Worm (Caenorhabditis elegans) whole organism, young adult: ENCODE results near the gene Y41C4A.6.

Source experiments
- F10E7.11 ChIP-seq: sonication (generic microtip); optimal IDR thresholded peaks from 2 replicates; lab custom pipeline; 2017; ENCODE audit warnings: mild to moderate bottlenecking, missing genetic modification characterization, moderate library complexity, missing compliant biosample characterization
- F22D6.2 ChIP-seq: sonication (generic microtip); optimal IDR thresholded peaks from 2 replicates; lab custom pipeline; 2016; ENCODE audit warnings: mild to moderate bottlenecking, missing genetic modification characterization, missing compliant biosample characterization
- F23B12.7 ChIP-seq: sonication (generic microtip); optimal IDR thresholded peaks from 2 replicates; lab custom pipeline; 2017; ENCODE audit warnings: missing genetic modification characterization, mild to moderate bottlenecking, missing compliant biosample characterization, antibody characterized with exemption, moderate library complexity; ENCODE audit not compliant: insufficient read depth
- F39B2.1 ChIP-seq: fragments of 200-800 bp; sonication (Bioruptor generic); IDR thresholded peaks from 2 replicates; pipeline ENCODE4 v1.3.6; 2022; ENCODE audit warnings: missing genetic modification reagents, missing genetic modification characterization, missing compliant biosample characterization
- K12H6.12 ChIP-seq: fragments of 200-800 bp; sonication (Bioruptor generic); optimal IDR thresholded peaks from 2 replicates; lab custom pipeline; 2018; ENCODE audit warnings: mild to moderate bottlenecking, missing genetic modification characterization, missing compliant biosample characterization
- T07F8.4 ChIP-seq: sonication (generic microtip); optimal IDR thresholded peaks from 2 replicates; lab custom pipeline; 2016; ENCODE audit warnings: mild to moderate bottlenecking, missing genetic modification characterization, moderate library complexity, missing compliant biosample characterization
- T26A5.8 ChIP-seq: sonication (generic microtip); optimal IDR thresholded peaks from 2 replicates; lab custom pipeline; 2016; ENCODE audit warnings: missing genetic modification characterization, missing compliant biosample characterization
- Y53F4B.3 ChIP-seq: fragments of 200-800 bp; sonication (Bioruptor generic); IDR thresholded peaks from 2 replicates; pipeline ENCODE4 v1.3.6; 2022; ENCODE audit warnings: missing genetic modification reagents, missing genetic modification characterization, missing compliant biosample characterization
- Y95B8A.8 ChIP-seq: fragments of 200-800 bp; sonication (Bioruptor generic); IDR thresholded peaks from 2 replicates; pipeline ENCODE4 v1.3.6; 2022; ENCODE audit warnings: missing genetic modification reagents, missing genetic modification characterization, missing compliant biosample characterization
- attf-3 ChIP-seq: fragments of 200-800 bp; sonication (Bioruptor generic); conservative IDR thresholded peaks from 2 replicates; pipeline ENCODE4 v1.3.6; 2022; ENCODE audit warnings: missing genetic modification reagents, missing genetic modification characterization, missing compliant biosample characterization
- attf-5 ChIP-seq: fragments of 200-800 bp; sonication (Bioruptor generic); optimal IDR thresholded peaks from 2 replicates; lab custom pipeline; 2018; ENCODE audit warnings: mild to moderate bottlenecking, missing genetic modification characterization, missing compliant biosample characterization
- attf-6 ChIP-seq: fragments of 200-800 bp; sonication (Bioruptor generic); IDR thresholded peaks from 2 replicates; pipeline ENCODE4 v1.3.6; 2022; ENCODE audit warnings: missing genetic modification reagents, missing genetic modification characterization, missing compliant biosample characterization
- cebp-1 ChIP-seq, 2 experiments: fragments of 200-800 bp in 1 of 2; sonication (Bioruptor generic) in 1 of 2; sonication (generic microtip) in 1 of 2; IDR thresholded peaks in 1 of 2; optimal IDR thresholded peaks in 1 of 2; 2 replicates each; pipeline versions ENCODE4 v1.3.6 to Lab custom; 2017 to 2022; ENCODE audit warnings: missing compliant biosample characterization in 2 of 2, missing genetic modification characterization in 2 of 2, mild to moderate bottlenecking in 1 of 2, missing genetic modification reagents in 1 of 2, moderate library complexity in 1 of 2
- cebp-2 ChIP-seq: fragments of 200-800 bp; sonication (Bioruptor generic); IDR thresholded peaks from 2 replicates; pipeline ENCODE4 v1.3.6; 2022; ENCODE audit warnings: missing genetic modification characterization, missing compliant biosample characterization
- ceh-58 ChIP-seq: fragments of 200-800 bp; sonication (Bioruptor generic); IDR thresholded peaks from 2 replicates; pipeline ENCODE4 v1.3.6; 2022; ENCODE audit warnings: missing genetic modification characterization, missing compliant biosample characterization
- ceh-79 ChIP-seq: sonication (generic microtip); optimal IDR thresholded peaks from 2 replicates; lab custom pipeline; 2017; ENCODE audit warnings: mild to moderate bottlenecking, missing genetic modification characterization, missing compliant biosample characterization
- ceh-91 ChIP-seq: fragments of 200-800 bp; sonication (Bioruptor generic); IDR thresholded peaks from 2 replicates; pipeline ENCODE4 v1.3.6; 2022; ENCODE audit warnings: missing genetic modification reagents, missing genetic modification characterization, missing compliant biosample characterization
- dpff-1 ChIP-seq: sonication (generic microtip); optimal IDR thresholded peaks from 2 replicates; lab custom pipeline; 2017; ENCODE audit warnings: mild to moderate bottlenecking, missing genetic modification characterization, missing compliant biosample characterization
- egrh-3 ChIP-seq: fragments of 200-800 bp; sonication (Bioruptor generic); IDR thresholded peaks from 2 replicates; pipeline ENCODE4 v1.3.6; 2022; ENCODE audit warnings: missing genetic modification reagents, missing genetic modification characterization, missing compliant biosample characterization
- ets-4 ChIP-seq: fragments of 200-800 bp; sonication (Bioruptor generic); optimal IDR thresholded peaks from 2 replicates; lab custom pipeline; 2018; ENCODE audit warnings: mild to moderate bottlenecking, missing genetic modification characterization, missing compliant biosample characterization
- him-1 ChIP-seq: sonication (generic microtip); optimal IDR thresholded peaks from 2 replicates; lab custom pipeline; 2016; ENCODE audit warnings: missing genotype, missing genetic modification reagents, missing genetic modification characterization, missing compliant biosample characterization
- hmg-1.2 ChIP-seq: fragments of 200-800 bp; sonication (Bioruptor generic); IDR thresholded peaks from 2 replicates; pipeline ENCODE4 v1.3.6; 2022; ENCODE audit warnings: missing genetic modification reagents, missing genetic modification characterization, missing compliant biosample characterization
- lin-35 ChIP-seq, 3 experiments: fragments of 150-350 bp in 2 of 3; sonication (generic microtip) in 1 of 3; optimal IDR thresholded peaks; 2 replicates each; lab custom pipeline; 2014 to 2018; ENCODE audit warnings: missing biosample characterization in 3 of 3, missing genetic modification characterization in 3 of 3, missing genetic modification reagents in 3 of 3
- lsl-1 ChIP-seq: fragments of 200-800 bp; sonication (Bioruptor generic); optimal IDR thresholded peaks from 2 replicates; lab custom pipeline; 2018; ENCODE audit warnings: mild to moderate bottlenecking, missing genetic modification characterization, moderate library complexity, missing compliant biosample characterization
- madf-8 ChIP-seq: fragments of 200-800 bp; sonication (Bioruptor generic); conservative IDR thresholded peaks from 2 replicates; pipeline ENCODE4 v1.3.6; 2022; ENCODE audit warnings: missing genetic modification reagents, missing genetic modification characterization, missing compliant biosample characterization
- mcd-1 ChIP-seq: fragments of 200-800 bp; sonication (Bioruptor generic); IDR thresholded peaks from 2 replicates; pipeline ENCODE4 v1.3.6; 2022; ENCODE audit warnings: missing genetic modification reagents, missing genetic modification characterization, missing compliant biosample characterization
- mes-4 ChIP-seq: sonication (generic microtip); optimal IDR thresholded peaks from 2 replicates; lab custom pipeline; 2016; ENCODE audit warnings: missing genotype, missing genetic modification characterization, missing compliant biosample characterization
- nhr-179 ChIP-seq: sonication (generic microtip); optimal IDR thresholded peaks from 2 replicates; lab custom pipeline; 2016; ENCODE audit warnings: mild to moderate bottlenecking, missing genetic modification characterization, missing compliant biosample characterization
- nhr-80 ChIP-seq: sonication (generic microtip); optimal IDR thresholded peaks from 2 replicates; lab custom pipeline; 2016; ENCODE audit warnings: missing genetic modification characterization, missing compliant biosample characterization
- nhr-90 ChIP-seq: sonication (generic microtip); optimal IDR thresholded peaks from 2 replicates; lab custom pipeline; 2016; ENCODE audit warnings: missing genotype, mild to moderate bottlenecking, missing genetic modification characterization, missing compliant biosample characterization
- pbrm-1 ChIP-seq: fragments of 200-800 bp; sonication (Bioruptor generic); IDR thresholded peaks from 2 replicates; pipeline ENCODE4 v1.3.6; 2022; ENCODE audit warnings: missing genetic modification reagents, missing genetic modification characterization, missing compliant biosample characterization
- repo-1 ChIP-seq: sonication (generic microtip); optimal IDR thresholded peaks from 2 replicates; lab custom pipeline; 2017; ENCODE audit warnings: mild to moderate bottlenecking, missing genetic modification characterization, missing compliant biosample characterization
- sea-2 ChIP-seq: fragments of 200-800 bp; sonication (Bioruptor generic); IDR thresholded peaks from 2 replicates; pipeline ENCODE4 v1.3.6; 2022; ENCODE audit warnings: missing genetic modification characterization, missing compliant biosample characterization
- snpc-1.1 ChIP-seq: sonication (generic microtip); optimal IDR thresholded peaks from 2 replicates; lab custom pipeline; 2017; ENCODE audit warnings: missing genetic modification characterization, mild to moderate bottlenecking, missing compliant biosample characterization, antibody characterized with exemption, moderate library complexity, missing genotype, missing genetic modification reagents; ENCODE audit not compliant: insufficient read depth
- snpc-4 ChIP-seq, 5 experiments: fragments of 150-350 bp in 1 of 5; sonication (generic microtip) in 4 of 5; optimal IDR thresholded peaks; 2 replicates each; lab custom pipeline; 2014 to 2018; ENCODE audit warnings: missing genetic modification characterization in 5 of 5, missing biosample characterization in 3 of 5, antibody characterized with exemption in 2 of 5, mild to moderate bottlenecking in 2 of 5, missing compliant biosample characterization in 2 of 5, missing genotype in 2 of 5, moderate library complexity in 2 of 5, missing genetic modification reagents in 1 of 5
- zfh-2 ChIP-seq: fragments of 200-800 bp; sonication (Bioruptor generic); conservative IDR thresholded peaks from 2 replicates; pipeline ENCODE4 v1.3.6; 2022; ENCODE audit warnings: missing genetic modification reagents, missing genetic modification characterization, missing compliant biosample characterization
- ztf-25 ChIP-seq: fragments of 200-800 bp; sonication (Bioruptor generic); IDR thresholded peaks from 2 replicates; pipeline ENCODE4 v1.3.6; 2022; ENCODE audit warnings: missing genetic modification reagents, missing genetic modification characterization, missing compliant biosample characterization

Gene Y41C4A.6

ce11 chrIII:11726590-11726989 is 30.2 kb downstream of the Y41C4A.6 start, which contains the start of gene Y41C4A.12:
TSS of gene Y41C4A.12 (minus strand) at chrIII:11726690.
- TF ChIP-seq nhr-90 (tag; lab: Kevin White, UChicago) (no peak), cebp-2 (GFP tag; lab: Robert Waterston, UW) (no peak), attf-5 (GFP tag; lab: Kevin White, UChicago) (no peak), madf-8 (no peak), him-1 (tag; lab: Kevin White, UChicago) (no peak), attf-3 (GFP tag; lab: Robert Waterston, UW) (no peak), Y95B8A.8 (GFP tag; lab: Robert Waterston, UW) (no peak), sea-2 (GFP tag; lab: Robert Waterston, UW) (no peak), ets-4 (no peak), ceh-79 (tag; lab: Kevin White, UChicago) (no peak), cebp-1 (GFP tag; IDR thresholded peaks at IDR 0.05; lab: Robert Waterston, UW) (no peak), cebp-1 (tag; optimal IDR thresholded peaks at IDR 0.05; lab: Kevin White, UChicago) (no peak)
- TF ChIP-seq, all 124 proteins: peak for 0

ce11 chrIII:11727010-11727409 is 30.6 kb downstream of the Y41C4A.6 start:
- TF ChIP-seq ets-4 = no peak
- TF ChIP-seq T07F8.4 = no peak
- no peak for TF ChIP-seq pbrm-1 (GFP tag; lab: Robert Waterston, UW)
- TF ChIP-seq lsl-1 = no peak
- TF ChIP-seq ztf-25 (GFP tag; lab: Robert Waterston, UW) = no peak
- 0 out of 2 replicates have a peak, but pooled peaks have one; percentile 7 for TF ChIP-seq mcd-1
- no peak for TF ChIP-seq T26A5.8
- TF ChIP-seq ceh-91 (GFP tag; lab: Robert Waterston, UW) = no peak
- TF ChIP-seq nhr-90 (tag; lab: Kevin White, UChicago) = no peak
- TF ChIP-seq F10E7.11 (tag; lab: Kevin White, UChicago) = no peak
- TF ChIP-seq nhr-80 (tag; lab: Kevin White, UChicago) = peak; percentile 4
- no peak for TF ChIP-seq F23B12.7 (tag; lab: Kevin White, UChicago)
- TF ChIP-seq lin-35 (GFP tag; optimal IDR thresholded peaks at IDR 0.05; lab: Kevin White, UChicago) = no peak
- TF ChIP-seq hmg-1.2 (GFP tag; lab: Robert Waterston, UW) = peak; percentile 72
- TF ChIP-seq attf-6 (GFP tag; lab: Robert Waterston, UW) = no peak

ce11 chrIII:11730312-11730711 is 33.9 kb downstream of the Y41C4A.6 start, which contains the start of gene Y41C4A.18:
TSS of gene Y41C4A.18 (plus strand) at chrIII:11730612.
- TF ChIP-seq dpff-1 = no peak

ce11 chrIII:11730850-11731249 is 34.5 kb downstream of the Y41C4A.6 start:
- TF ChIP-seq egrh-3 (GFP tag; lab: Robert Waterston, UW) (peak; percentile 49; the same call in 1 of the 2 replicates), zfh-2 (GFP tag; lab: Robert Waterston, UW) (peak; percentile 76), Y53F4B.3 (GFP tag; lab: Robert Waterston, UW) (no peak), snpc-4 (GFP tag; optimal IDR thresholded peaks at IDR 0.05; lab: Kevin White, UChicago) (no peak), snpc-4 (tag; optimal IDR thresholded peaks at IDR 0.05; lab: Kevin White, UChicago) (peak in 1 of 4 experiments; percentile 38), repo-1 (tag; lab: Kevin White, UChicago) (no peak), nhr-179 (tag; lab: Kevin White, UChicago) (no peak), mes-4 (no peak), ceh-79 (tag; lab: Kevin White, UChicago) (no peak), attf-5 (GFP tag; lab: Kevin White, UChicago) (no peak), attf-3 (GFP tag; lab: Robert Waterston, UW) (no peak), ceh-58 (GFP tag; lab: Robert Waterston, UW) (0 out of 2 replicates have a peak, but pooled peaks have one; percentile 72), snpc-1.1 (no peak), attf-6 (GFP tag; lab: Robert Waterston, UW) (no peak), K12H6.12 (tag; lab: Kevin White, UChicago) (no peak), F22D6.2 (tag; lab: Kevin White, UChicago) (no peak), nhr-90 (tag; lab: Kevin White, UChicago) (no peak), F39B2.1 (no peak)
